Worm (Caenorhabditis elegans) whole organism, young adult: ENCODE measurements around the gene R05D3.9.

Experiments
- B0019.2 ChIP-seq: fragments of 200-800 bp; sonication (Bioruptor generic); conservative IDR thresholded peaks from 2 replicates; pipeline ENCODE4 v1.3.6; 2022; ENCODE audit warnings: missing genetic modification reagents, missing genetic modification characterization, missing compliant biosample characterization
- B0336.3 ChIP-seq: fragments of 200-800 bp; sonication (Bioruptor generic); IDR thresholded peaks from 2 replicates; pipeline ENCODE4 v1.3.6; 2022; ENCODE audit warnings: missing genetic modification characterization, missing compliant biosample characterization
- F10E7.11 ChIP-seq: sonication (generic microtip); optimal IDR thresholded peaks from 2 replicates; lab custom pipeline; 2017; ENCODE audit warnings: mild to moderate bottlenecking, missing genetic modification characterization, moderate library complexity, missing compliant biosample characterization
- F23B12.7 ChIP-seq: sonication (generic microtip); optimal IDR thresholded peaks from 2 replicates; lab custom pipeline; 2017; ENCODE audit warnings: missing genetic modification characterization, mild to moderate bottlenecking, missing compliant biosample characterization, antibody characterized with exemption, moderate library complexity; ENCODE audit not compliant: insufficient read depth
- F37B4.10 ChIP-seq: fragments of 200-800 bp; sonication (Bioruptor generic); IDR thresholded peaks from 2 replicates; pipeline ENCODE4 v1.3.6; 2022; ENCODE audit warnings: missing genetic modification characterization, missing compliant biosample characterization
- F39B2.1 ChIP-seq: fragments of 200-800 bp; sonication (Bioruptor generic); IDR thresholded peaks from 2 replicates; pipeline ENCODE4 v1.3.6; 2022; ENCODE audit warnings: missing genetic modification reagents, missing genetic modification characterization, missing compliant biosample characterization
- F52B5.7 ChIP-seq: sonication (generic microtip); optimal IDR thresholded peaks from 2 replicates; lab custom pipeline; 2016; ENCODE audit warnings: mild to moderate bottlenecking, missing genetic modification characterization, missing compliant biosample characterization
- K11D2.4 ChIP-seq: fragments of 200-800 bp; sonication (Bioruptor generic); IDR thresholded peaks from 2 replicates; pipeline ENCODE4 v1.3.6; 2022; ENCODE audit warnings: missing genetic modification reagents, missing genetic modification characterization, missing compliant biosample characterization
- K12H6.12 ChIP-seq: fragments of 200-800 bp; sonication (Bioruptor generic); optimal IDR thresholded peaks from 2 replicates; lab custom pipeline; 2018; ENCODE audit warnings: mild to moderate bottlenecking, missing genetic modification characterization, missing compliant biosample characterization
- Y53G8AR.9 ChIP-seq: fragments of 200-800 bp; sonication (Bioruptor generic); conservative IDR thresholded peaks from 2 replicates; pipeline ENCODE4 v1.3.6; 2022; ENCODE audit warnings: missing genetic modification reagents, missing genetic modification characterization, missing compliant biosample characterization
- Y79H2A.3 ChIP-seq: fragments of 200-800 bp; sonication (Bioruptor generic); conservative IDR thresholded peaks from 2 replicates; pipeline ENCODE4 v1.3.6; 2022; ENCODE audit warnings: missing genetic modification reagents, missing genetic modification characterization, missing compliant biosample characterization
- Y95B8A.8 ChIP-seq: fragments of 200-800 bp; sonication (Bioruptor generic); IDR thresholded peaks from 2 replicates; pipeline ENCODE4 v1.3.6; 2022; ENCODE audit warnings: missing genetic modification reagents, missing genetic modification characterization, missing compliant biosample characterization
- ZK185.1 ChIP-seq: sonication (generic microtip); optimal IDR thresholded peaks from 2 replicates; lab custom pipeline; 2016; ENCODE audit warnings: mild to moderate bottlenecking, missing genetic modification characterization, missing compliant biosample characterization; ENCODE audit not compliant: poor library complexity, severe bottlenecking
- atf-7 ChIP-seq: sonication (generic microtip); optimal IDR thresholded peaks from 2 replicates; lab custom pipeline; 2017; ENCODE audit warnings: mild to moderate bottlenecking, missing genetic modification characterization, missing compliant biosample characterization
- athp-1 ChIP-seq: sonication (generic microtip); optimal IDR thresholded peaks from 2 replicates; lab custom pipeline; 2017; ENCODE audit warnings: mild to moderate bottlenecking, missing genetic modification characterization, missing compliant biosample characterization
- attf-6 ChIP-seq: fragments of 200-800 bp; sonication (Bioruptor generic); IDR thresholded peaks from 2 replicates; pipeline ENCODE4 v1.3.6; 2022; ENCODE audit warnings: missing genetic modification reagents, missing genetic modification characterization, missing compliant biosample characterization
- bed-1 ChIP-seq: fragments of 200-800 bp; sonication (Bioruptor generic); IDR thresholded peaks from 2 replicates; pipeline ENCODE4 v1.3.6; 2022; ENCODE audit warnings: missing genetic modification reagents, missing genetic modification characterization, missing compliant biosample characterization
- ceh-100 ChIP-seq: fragments of 200-800 bp; sonication (Bioruptor generic); IDR thresholded peaks from 2 replicates; pipeline ENCODE4 v1.3.6; 2022; ENCODE audit warnings: missing genetic modification reagents, missing genetic modification characterization, missing compliant biosample characterization
- ceh-27 ChIP-seq: fragments of 200-800 bp; sonication (Bioruptor generic); optimal IDR thresholded peaks from 2 replicates; lab custom pipeline; 2018; ENCODE audit warnings: mild to moderate bottlenecking, missing genetic modification characterization, moderate library complexity, missing compliant biosample characterization
- ceh-58 ChIP-seq: fragments of 200-800 bp; sonication (Bioruptor generic); IDR thresholded peaks from 2 replicates; pipeline ENCODE4 v1.3.6; 2022; ENCODE audit warnings: missing genetic modification characterization, missing compliant biosample characterization
- ceh-79 ChIP-seq: sonication (generic microtip); optimal IDR thresholded peaks from 2 replicates; lab custom pipeline; 2017; ENCODE audit warnings: mild to moderate bottlenecking, missing genetic modification characterization, missing compliant biosample characterization
- ceh-91 ChIP-seq: fragments of 200-800 bp; sonication (Bioruptor generic); IDR thresholded peaks from 2 replicates; pipeline ENCODE4 v1.3.6; 2022; ENCODE audit warnings: missing genetic modification reagents, missing genetic modification characterization, missing compliant biosample characterization
- dox-1 ChIP-seq: fragments of 200-800 bp; sonication (Bioruptor generic); IDR thresholded peaks from 2 replicates; pipeline ENCODE4 v1.3.6; 2022; ENCODE audit warnings: missing genetic modification reagents, missing genetic modification characterization, missing compliant biosample characterization
- egrh-3 ChIP-seq: fragments of 200-800 bp; sonication (Bioruptor generic); IDR thresholded peaks from 2 replicates; pipeline ENCODE4 v1.3.6; 2022; ENCODE audit warnings: missing genetic modification reagents, missing genetic modification characterization, missing compliant biosample characterization
- ets-4 ChIP-seq: fragments of 200-800 bp; sonication (Bioruptor generic); optimal IDR thresholded peaks from 2 replicates; lab custom pipeline; 2018; ENCODE audit warnings: mild to moderate bottlenecking, missing genetic modification characterization, missing compliant biosample characterization
- hmg-1.2 ChIP-seq: fragments of 200-800 bp; sonication (Bioruptor generic); IDR thresholded peaks from 2 replicates; pipeline ENCODE4 v1.3.6; 2022; ENCODE audit warnings: missing genetic modification reagents, missing genetic modification characterization, missing compliant biosample characterization
- hrde-1 ChIP-seq: sonication (generic microtip); optimal IDR thresholded peaks from 2 replicates; lab custom pipeline; 2016; ENCODE audit warnings: missing genetic modification characterization, mild to moderate bottlenecking, missing compliant biosample characterization, moderate library complexity, missing genotype, missing genetic modification reagents, borderline replicate concordance
- hsf-1 ChIP-seq: fragments of 200-800 bp; sonication (Bioruptor generic); IDR thresholded peaks from 2 replicates; pipeline ENCODE4 v1.3.6; 2022; ENCODE audit warnings: missing genetic modification reagents, missing genetic modification characterization, missing compliant biosample characterization
- let-607 ChIP-seq, 2 experiments: fragments of 200-800 bp in 1 of 2; sonication (Bioruptor generic) in 1 of 2; sonication (generic microtip) in 1 of 2; optimal IDR thresholded peaks; 2 replicates each; lab custom pipeline; 2016 to 2018; ENCODE audit warnings: mild to moderate bottlenecking in 2 of 2, missing compliant biosample characterization in 2 of 2, missing genetic modification characterization in 2 of 2, moderate library complexity in 2 of 2, missing genotype in 1 of 2
- lin-40 ChIP-seq: sonication (generic microtip); optimal IDR thresholded peaks from 2 replicates; lab custom pipeline; 2016; ENCODE audit warnings: missing genetic modification characterization, mild to moderate bottlenecking, missing compliant biosample characterization, missing genotype, missing genetic modification reagents
- lin-54 ChIP-seq: fragments of 200-800 bp; sonication (Bioruptor generic); optimal IDR thresholded peaks from 2 replicates; lab custom pipeline; 2018; ENCODE audit warnings: mild to moderate bottlenecking, missing genetic modification characterization, missing compliant biosample characterization
- lir-1 ChIP-seq: fragments of 200-800 bp; sonication (Bioruptor generic); conservative IDR thresholded peaks from 2 replicates; pipeline ENCODE4 v1.3.6; 2022; ENCODE audit warnings: missing genetic modification reagents, missing genetic modification characterization, missing compliant biosample characterization
- lsl-1 ChIP-seq: fragments of 200-800 bp; sonication (Bioruptor generic); optimal IDR thresholded peaks from 2 replicates; lab custom pipeline; 2018; ENCODE audit warnings: mild to moderate bottlenecking, missing genetic modification characterization, moderate library complexity, missing compliant biosample characterization
- mcd-1 ChIP-seq: fragments of 200-800 bp; sonication (Bioruptor generic); IDR thresholded peaks from 2 replicates; pipeline ENCODE4 v1.3.6; 2022; ENCODE audit warnings: missing genetic modification reagents, missing genetic modification characterization, missing compliant biosample characterization
- mes-4 ChIP-seq: sonication (generic microtip); optimal IDR thresholded peaks from 2 replicates; lab custom pipeline; 2016; ENCODE audit warnings: missing genotype, missing genetic modification characterization, missing compliant biosample characterization
- nfyb-1 ChIP-seq: fragments of 200-800 bp; sonication (Bioruptor generic); IDR thresholded peaks from 2 replicates; pipeline ENCODE4 v1.3.6; 2022; ENCODE audit warnings: missing genetic modification reagents, missing genetic modification characterization, missing compliant biosample characterization
- nhr-80 ChIP-seq: sonication (generic microtip); optimal IDR thresholded peaks from 2 replicates; lab custom pipeline; 2016; ENCODE audit warnings: missing genetic modification characterization, missing compliant biosample characterization
- repo-1 ChIP-seq: sonication (generic microtip); optimal IDR thresholded peaks from 2 replicates; lab custom pipeline; 2017; ENCODE audit warnings: mild to moderate bottlenecking, missing genetic modification characterization, missing compliant biosample characterization
- sea-2 ChIP-seq: fragments of 200-800 bp; sonication (Bioruptor generic); IDR thresholded peaks from 2 replicates; pipeline ENCODE4 v1.3.6; 2022; ENCODE audit warnings: missing genetic modification characterization, missing compliant biosample characterization
- snpc-1.1 ChIP-seq: sonication (generic microtip); optimal IDR thresholded peaks from 2 replicates; lab custom pipeline; 2017; ENCODE audit warnings: missing genetic modification characterization, mild to moderate bottlenecking, missing compliant biosample characterization, antibody characterized with exemption, moderate library complexity, missing genotype, missing genetic modification reagents; ENCODE audit not compliant: insufficient read depth
- tbp1 ChIP-seq: fragments of 200-800 bp; sonication (Bioruptor generic); optimal IDR thresholded peaks from 2 replicates; lab custom pipeline; 2018; ENCODE audit warnings: mild to moderate bottlenecking, missing genetic modification characterization, missing compliant biosample characterization
- tlf-1 ChIP-seq: fragments of 200-800 bp; sonication (Bioruptor generic); optimal IDR thresholded peaks from 2 replicates; lab custom pipeline; 2018; ENCODE audit warnings: mild to moderate bottlenecking, missing genetic modification characterization, missing compliant biosample characterization
- unc-62 ChIP-seq: fragments of 150-350 bp; optimal IDR thresholded peaks from 2 replicates; lab custom pipeline; 2014; ENCODE audit warnings: missing biosample characterization, missing genetic modification reagents, missing genetic modification characterization
- ztf-18 ChIP-seq: sonication (generic microtip); optimal IDR thresholded peaks from 2 replicates; lab custom pipeline; 2016; ENCODE audit warnings: missing genotype, mild to moderate bottlenecking, missing genetic modification characterization, missing compliant biosample characterization
- ztf-26 ChIP-seq: sonication (generic microtip); optimal IDR thresholded peaks from 2 replicates; lab custom pipeline; 2017; ENCODE audit warnings: missing genetic modification characterization, missing compliant biosample characterization
- ztf-28 ChIP-seq: fragments of 200-800 bp; sonication (Bioruptor generic); IDR thresholded peaks from 2 replicates; pipeline ENCODE4 v1.3.6; 2022; ENCODE audit warnings: missing genetic modification reagents, missing genetic modification characterization, missing compliant biosample characterization
- ztf-3 ChIP-seq: fragments of 200-800 bp; sonication (Bioruptor generic); optimal IDR thresholded peaks from 2 replicates; lab custom pipeline; 2018; ENCODE audit warnings: mild to moderate bottlenecking, missing genetic modification characterization, missing compliant biosample characterization

Gene R05D3.9

DNA sequence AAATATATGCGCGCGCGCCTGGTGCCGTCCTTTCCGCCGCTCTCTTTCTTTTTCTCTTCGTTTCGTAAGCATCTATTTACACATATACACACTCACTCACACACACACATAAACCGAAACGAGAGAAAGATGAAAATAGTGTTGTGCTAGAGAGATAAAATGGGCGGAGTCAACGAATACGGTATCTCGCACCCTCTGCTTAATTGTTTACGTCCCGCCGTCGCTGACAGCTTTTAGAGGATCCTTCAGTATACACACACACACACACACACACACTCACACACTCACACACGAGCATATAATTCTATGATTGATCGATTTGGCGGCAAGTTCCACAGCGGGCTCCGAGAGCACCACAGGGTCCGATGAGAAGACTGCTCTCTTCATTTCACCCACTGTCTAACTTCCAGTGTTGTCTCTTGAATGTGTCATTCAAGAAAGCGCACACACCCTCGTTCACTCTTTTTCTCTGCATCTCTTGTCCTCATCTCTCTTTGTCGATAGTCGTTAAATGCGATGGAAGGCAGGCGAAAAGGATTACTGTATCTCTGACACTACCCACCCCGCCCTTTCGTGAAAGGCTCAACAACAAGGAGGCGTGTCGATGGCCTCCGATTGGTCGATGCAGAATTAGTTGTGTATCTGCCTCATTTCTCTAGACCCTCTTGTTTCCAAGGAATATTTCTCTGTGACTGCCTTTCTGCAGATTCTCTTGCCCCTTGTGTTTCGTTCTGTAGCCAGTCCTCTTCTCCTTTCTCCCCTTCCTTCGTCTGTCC, 48.9 kb upstream of the R05D3.9 start (continued):
- TF ChIP-seq Y53G8AR.9 (GFP tag; lab: Robert Waterston, UW) (peak; percentile 61; the same call in 1 of the 2 replicates), ceh-100 (GFP tag; lab: Robert Waterston, UW) (no peak), K12H6.12 (tag; lab: Kevin White, UChicago) (peak; percentile 99), snpc-1.1 (peak; percentile 22), ztf-28 (GFP tag; lab: Robert Waterston, UW) (no peak), ztf-26 (tag; lab: Kevin White, UChicago) (peak; percentile 24), nhr-80 (tag; lab: Kevin White, UChicago) (peak; percentile 91), F10E7.11 (tag; lab: Kevin White, UChicago) (peak; percentile 45), lin-40 (tag; lab: Kevin White, UChicago) (peak; percentile 97), sea-2 (GFP tag; lab: Robert Waterston, UW) (no peak), hmg-1.2 (GFP tag; lab: Robert Waterston, UW) (peak; percentile 81), B0336.3 (GFP tag; lab: Robert Waterston, UW) (peak; percentile 80), tbp1 (GFP tag; lab: Kevin White, UChicago) (peak; percentile 45), athp-1 (peak; percentile 47), lin-54 (peak; percentile 62), hrde-1 (tag; lab: Kevin White, UChicago) (no peak), hsf-1 (GFP tag; lab: Robert Waterston, UW) (no peak), F37B4.10 (no peak), atf-7 (tag; lab: Kevin White, UChicago) (peak; percentile 79), tlf-1 (GFP tag; lab: Kevin White, UChicago) (peak; percentile 70), K11D2.4 (peak; percentile 62; the same call in 1 of the 2 replicates), dox-1 (GFP tag; lab: Robert Waterston, UW) (peak; percentile 83), ceh-27 (GFP tag; lab: Kevin White, UChicago) (peak; percentile 84), mcd-1 (GFP tag; lab: Robert Waterston, UW) (peak; percentile 73), repo-1 (tag; lab: Kevin White, UChicago) (peak; percentile 82), ets-4 (GFP tag; lab: Kevin White, UChicago) (peak; percentile 64), lsl-1 (GFP tag; lab: Kevin White, UChicago) (no peak), let-607 (tag; optimal IDR thresholded peaks at IDR 0.05; lab: Kevin White, UChicago) (peak; percentile 42 to 88), ceh-58 (GFP tag; lab: Robert Waterston, UW) (no peak), mes-4 (tag; lab: Kevin White, UChicago) (no peak), ceh-79 (tag; lab: Kevin White, UChicago) (peak; percentile 63), unc-62 (GFP tag; lab: Kevin White, UChicago) (peak; percentile 32), nfyb-1 (GFP tag; lab: Robert Waterston, UW) (peak; percentile 99), ztf-3 (GFP tag; lab: Kevin White, UChicago) (peak; percentile 80)

DNA sequence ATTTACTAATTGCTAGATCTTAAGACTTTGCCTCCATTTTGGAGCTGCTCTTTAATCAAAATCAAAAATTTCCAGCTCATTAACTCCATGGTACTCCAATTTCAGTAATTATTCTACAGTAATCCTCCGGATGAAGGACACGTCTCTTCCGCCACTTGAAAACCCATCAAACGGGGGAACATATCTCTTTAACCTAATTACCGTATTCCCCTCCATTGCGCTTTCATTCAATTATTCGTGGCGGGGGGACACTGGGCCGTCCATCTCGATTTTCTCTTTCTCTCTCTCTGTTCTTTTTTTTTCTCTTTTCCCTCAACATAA, 48.3 kb upstream of the R05D3.9 start:
- TF ChIP-seq bed-1 (GFP tag; lab: Robert Waterston, UW): no peak
- TF ChIP-seq ztf-18 (tag; lab: Kevin White, UChicago): no peak
- TF ChIP-seq ZK185.1 (tag; lab: Kevin White, UChicago): no peak
- TF ChIP-seq B0019.2 (GFP tag; lab: Robert Waterston, UW): no peak
- TF ChIP-seq Y95B8A.8: no peak
- no peak for TF ChIP-seq F23B12.7 (tag; lab: Kevin White, UChicago)
- no peak for TF ChIP-seq Y79H2A.3 (GFP tag; lab: Robert Waterston, UW)
- no peak for TF ChIP-seq attf-6 (GFP tag; lab: Robert Waterston, UW)
- TF ChIP-seq dox-1 (GFP tag; lab: Robert Waterston, UW): no peak
- no peak for TF ChIP-seq egrh-3 (GFP tag; lab: Robert Waterston, UW)
- TF ChIP-seq ceh-91 (GFP tag; lab: Robert Waterston, UW): no peak
- no peak for TF ChIP-seq F39B2.1 (GFP tag; lab: Robert Waterston, UW)
- no peak for TF ChIP-seq F52B5.7 (tag; lab: Kevin White, UChicago)
- TF ChIP-seq ztf-28 (GFP tag; lab: Robert Waterston, UW): no peak
- no peak for TF ChIP-seq lir-1 (GFP tag; lab: Robert Waterston, UW)
